Worm (Caenorhabditis elegans) whole organism, mixed stage, embryonic: Measurements from ENCODE around the gene natc-2.
A peak's percentile ranks its signal among the peaks of the same experiment; 100 is the strongest.

Experiments
- M03D4.4 ChIP-seq: sonication (generic microtip); optimal IDR thresholded peaks from 2 replicates; lab custom pipeline; 2017; ENCODE audit warnings: mild to moderate bottlenecking, missing genetic modification characterization, missing compliant biosample characterization
- bed-3 ChIP-seq: fragments of 200-800 bp; sonication (Bioruptor generic); optimal IDR thresholded peaks from 3 replicates; lab custom pipeline; 2018; ENCODE audit warnings: mild to moderate bottlenecking, missing genetic modification characterization, moderate library complexity, missing compliant biosample characterization
- blmp-1 ChIP-seq: fragments of 150-350 bp; optimal IDR thresholded peaks from 2 replicates; lab custom pipeline; 2014; ENCODE audit warnings: missing biosample characterization, missing genetic modification characterization
- ceh-39 ChIP-seq: fragments of 150-350 bp; optimal IDR thresholded peaks from 2 replicates; lab custom pipeline; 2014; ENCODE audit warnings: missing biosample characterization, missing genetic modification characterization
- ceh-83 ChIP-seq: fragments of 200-800 bp; sonication (Bioruptor generic); optimal IDR thresholded peaks from 2 replicates; lab custom pipeline; 2018; ENCODE audit warnings: mild to moderate bottlenecking, missing genetic modification characterization, missing compliant biosample characterization
- ces-1 ChIP-seq: fragments of 150-350 bp; optimal IDR thresholded peaks from 2 replicates; lab custom pipeline; 2014; ENCODE audit warnings: missing biosample characterization, missing genetic modification reagents, missing genetic modification characterization
- cnd-1 ChIP-seq: fragments of 200-800 bp; sonication (Bioruptor generic); optimal IDR thresholded peaks from 2 replicates; lab custom pipeline; 2018; ENCODE audit warnings: mild to moderate bottlenecking, missing genetic modification characterization, missing compliant biosample characterization
- drap-1 ChIP-seq: fragments of 200-800 bp; sonication (Bioruptor generic); optimal IDR thresholded peaks from 3 replicates; lab custom pipeline; 2018; ENCODE audit warnings: mild to moderate bottlenecking, missing genetic modification characterization, missing compliant biosample characterization
- elt-1 ChIP-seq: sonication (generic microtip); optimal IDR thresholded peaks from 2 replicates; lab custom pipeline; 2017; ENCODE audit warnings: missing genetic modification characterization, mild to moderate bottlenecking, missing compliant biosample characterization, antibody characterized with exemption, moderate library complexity, borderline replicate concordance; ENCODE audit not compliant: insufficient read depth
- flh-1 ChIP-seq: fragments of 200-800 bp; sonication (Bioruptor generic); optimal IDR thresholded peaks from 2 replicates; lab custom pipeline; 2018; ENCODE audit warnings: mild to moderate bottlenecking, missing genetic modification characterization, moderate library complexity, missing compliant biosample characterization
- ham-2 ChIP-seq: fragments of 200-800 bp; sonication (Bioruptor generic); optimal IDR thresholded peaks from 2 replicates; lab custom pipeline; 2018; ENCODE audit warnings: mild to moderate bottlenecking, missing genetic modification characterization, missing compliant biosample characterization
- hlh-1 ChIP-seq: fragments of 150-350 bp; optimal IDR thresholded peaks from 2 replicates; lab custom pipeline; 2014; ENCODE audit warnings: missing biosample characterization, missing genetic modification reagents, missing genetic modification characterization
- lin-13 ChIP-seq: fragments of 150-350 bp; optimal IDR thresholded peaks from 2 replicates; lab custom pipeline; 2014; ENCODE audit warnings: missing biosample characterization, missing genetic modification characterization
- lin-32 ChIP-seq: fragments of 200-800 bp; sonication (Bioruptor generic); optimal IDR thresholded peaks from 2 replicates; lab custom pipeline; 2018; ENCODE audit warnings: mild to moderate bottlenecking, missing genetic modification characterization, missing compliant biosample characterization
- lsy-2 ChIP-seq: fragments of 150-350 bp; optimal IDR thresholded peaks from 2 replicates; lab custom pipeline; 2014; ENCODE audit warnings: missing biosample characterization, missing genetic modification characterization
- mab-5 ChIP-seq: fragments of 150-350 bp; optimal IDR thresholded peaks from 2 replicates; lab custom pipeline; 2014; ENCODE audit warnings: missing biosample characterization, missing genetic modification characterization
- mep-1 ChIP-seq: fragments of 150-350 bp; optimal IDR thresholded peaks from 2 replicates; lab custom pipeline; 2017; ENCODE audit warnings: missing biosample characterization, missing genetic modification reagents, missing genetic modification characterization, inconsistent platforms
- mls-2 ChIP-seq: sonication (generic microtip); optimal IDR thresholded peaks from 2 replicates; lab custom pipeline; 2016; ENCODE audit warnings: mild to moderate bottlenecking, missing genetic modification characterization, moderate library complexity, missing compliant biosample characterization
- nhr-12 ChIP-seq: fragments of 150-350 bp; optimal IDR thresholded peaks from 2 replicates; lab custom pipeline; 2014; ENCODE audit warnings: missing biosample characterization, missing genetic modification characterization
- nhr-237 ChIP-seq: fragments of 150-350 bp; optimal IDR thresholded peaks from 2 replicates; lab custom pipeline; 2014; ENCODE audit warnings: missing biosample characterization, missing genetic modification characterization
- nhr-76 ChIP-seq: sonication (generic microtip); optimal IDR thresholded peaks from 2 replicates; lab custom pipeline; 2017; ENCODE audit warnings: missing biosample characterization, missing genetic modification characterization
- sem-2 ChIP-seq: fragments of 200-800 bp; sonication (Bioruptor generic); optimal IDR thresholded peaks from 2 replicates; lab custom pipeline; 2018; ENCODE audit warnings: mild to moderate bottlenecking, missing genetic modification characterization, missing compliant biosample characterization
- snpc-4 ChIP-seq: fragments of 150-350 bp; optimal IDR thresholded peaks from 2 replicates; lab custom pipeline; 2014; ENCODE audit warnings: missing biosample characterization, missing genetic modification characterization
- sptf-1 ChIP-seq: sonication (generic microtip); optimal IDR thresholded peaks from 2 replicates; lab custom pipeline; 2017; ENCODE audit warnings: mild to moderate bottlenecking, missing genetic modification characterization, moderate library complexity, missing compliant biosample characterization
- unc-120 ChIP-seq: sonication (generic microtip); optimal IDR thresholded peaks from 2 replicates; lab custom pipeline; 2017; ENCODE audit warnings: missing genetic modification characterization, missing compliant biosample characterization; ENCODE audit not compliant: poor library complexity, severe bottlenecking
- unc-39 ChIP-seq: fragments of 150-350 bp; optimal IDR thresholded peaks from 2 replicates; lab custom pipeline; 2014; ENCODE audit warnings: missing biosample characterization, missing genetic modification characterization
- unc-62 ChIP-seq: fragments of 150-350 bp; optimal IDR thresholded peaks from 2 replicates; lab custom pipeline; 2014; ENCODE audit warnings: missing biosample characterization, missing genetic modification reagents, missing genetic modification characterization
- zip-8 ChIP-seq: fragments of 150-350 bp; optimal IDR thresholded peaks from 2 replicates; lab custom pipeline; 2014; ENCODE audit warnings: missing biosample characterization, missing genetic modification characterization
- ztf-11 ChIP-seq: fragments of 150-350 bp; optimal IDR thresholded peaks from 2 replicates; lab custom pipeline; 2014; ENCODE audit warnings: missing biosample characterization, missing genetic modification characterization

The natc-2 gene

DNA sequence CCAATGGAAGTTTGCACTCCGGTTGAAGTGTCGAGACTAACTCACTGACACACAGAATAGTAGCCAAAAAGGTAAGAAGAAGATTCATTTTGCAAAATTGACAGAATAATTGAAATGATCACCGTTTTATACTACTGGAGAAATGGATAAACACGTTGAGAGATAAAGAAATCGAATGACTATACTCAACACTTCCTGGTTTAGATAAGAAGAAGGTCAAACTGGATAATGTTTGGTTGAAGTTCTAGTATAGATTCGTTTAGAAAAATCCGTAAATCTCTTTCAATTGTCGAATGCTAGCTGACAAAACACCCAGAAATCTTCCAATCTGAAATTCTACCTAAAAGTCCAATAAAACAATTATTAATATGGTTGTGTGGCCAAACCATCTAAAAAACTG is 13.4 kb downstream of the natc-2 start, which contains the start of gene Y49G5A.1:
TSS of gene Y49G5A.1 (minus strand) at position 101 of the 400 bp plus-strand sequence.
- no peak for TF ChIP-seq drap-1 (GFP tag; lab: Kevin White, UChicago)
- TF ChIP-seq mab-5 (tag; lab: Kevin White, UChicago) = no peak

DNA sequence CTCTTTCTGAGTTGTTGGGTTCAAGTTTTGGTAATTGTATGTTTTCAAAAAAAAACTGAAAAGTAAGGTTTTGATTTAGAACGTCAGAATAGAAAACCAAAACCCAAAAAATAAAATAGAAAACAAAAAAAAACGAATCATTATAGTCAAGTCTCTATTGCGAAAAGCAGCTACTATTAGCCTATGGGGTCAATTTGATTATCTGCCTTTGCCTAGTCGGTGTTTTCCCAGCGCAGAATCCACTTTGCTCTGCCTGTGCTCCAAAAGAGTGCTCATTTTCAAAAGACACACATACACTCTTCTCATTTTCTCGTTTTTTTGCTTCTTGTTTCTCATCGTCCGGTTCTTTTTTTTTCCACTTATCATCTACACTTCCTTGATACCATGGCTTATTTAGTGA is 14.8 kb downstream of the natc-2 start:
- TF ChIP-seq unc-120 (tag; lab: Kevin White, UChicago) (no peak), ces-1 (GFP tag; lab: Kevin White, UChicago) (peak; percentile 79)

DNA sequence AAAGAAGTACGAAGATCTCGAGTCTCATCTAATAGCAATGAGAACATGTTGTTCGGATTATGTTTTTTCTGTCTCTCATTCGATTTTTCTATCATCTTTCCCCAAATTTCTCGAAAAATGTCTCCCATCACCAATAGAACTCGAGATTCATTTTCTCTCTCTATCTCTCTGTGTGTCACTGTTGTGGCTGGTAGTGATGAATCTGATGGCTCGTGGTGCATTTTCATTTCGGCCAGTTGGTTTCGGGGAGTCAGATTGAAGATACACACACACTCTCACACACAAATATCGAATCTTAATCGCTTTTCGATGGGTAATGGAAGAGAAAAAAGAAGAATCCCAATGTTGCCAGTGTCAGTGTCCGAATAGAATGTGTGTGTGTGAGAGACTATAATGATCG is 22.1 kb downstream of the natc-2 start:
- TF ChIP-seq mep-1 (no peak), unc-120 (tag; lab: Kevin White, UChicago) (peak; percentile 61), M03D4.4 (tag; lab: Kevin White, UChicago) (no peak), mab-5 (tag; lab: Kevin White, UChicago) (no peak), hlh-1 (tag; lab: Kevin White, UChicago) (peak; percentile 84), elt-1 (tag; lab: Kevin White, UChicago) (no peak), unc-39 (tag; lab: Kevin White, UChicago) (no peak), ceh-83 (GFP tag; lab: Kevin White, UChicago) (no peak), ztf-11 (tag; lab: Kevin White, UChicago) (no peak), unc-62 (GFP tag; lab: Kevin White, UChicago) (peak; percentile 80), zip-8 (tag; lab: Kevin White, UChicago) (no peak), sptf-1 (tag; lab: Kevin White, UChicago) (no peak), lsy-2 (tag; lab: Kevin White, UChicago) (no peak), ham-2 (no peak), cnd-1 (tag; lab: Kevin White, UChicago) (no peak), nhr-76 (tag; lab: Kevin White, UChicago) (no peak)

DNA sequence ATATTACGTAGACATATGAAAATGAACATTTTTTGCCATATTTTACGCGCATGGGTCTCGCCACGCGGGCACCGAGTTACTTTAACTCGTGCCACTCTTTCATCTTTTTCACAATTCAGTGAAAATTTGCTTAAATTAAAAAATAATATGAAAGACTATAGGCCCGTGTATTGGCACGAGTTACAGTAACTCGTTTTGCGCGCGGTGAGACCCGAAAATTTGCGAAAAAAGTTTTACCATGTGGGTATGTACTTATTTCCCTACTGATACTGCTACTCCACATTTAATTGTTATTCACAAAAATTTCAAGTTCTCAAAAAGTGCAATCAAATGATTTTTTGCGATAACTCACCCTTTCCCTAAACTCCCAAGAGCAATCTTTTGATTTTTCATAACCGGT is 23.9 kb downstream of the natc-2 start:
- TF ChIP-seq elt-1 (tag; lab: Kevin White, UChicago) (no peak), blmp-1 (no peak), unc-120 (tag; lab: Kevin White, UChicago) (no peak), lin-13 (tag; lab: Kevin White, UChicago) (no peak), unc-62 (GFP tag; lab: Kevin White, UChicago) (no peak), mep-1 (no peak), mls-2 (tag; lab: Kevin White, UChicago) (no peak), M03D4.4 (tag; lab: Kevin White, UChicago) (no peak), nhr-12 (no peak), flh-1 (GFP tag; lab: Kevin White, UChicago) (no peak), bed-3 (GFP tag; lab: Kevin White, UChicago) (no peak), mab-5 (tag; lab: Kevin White, UChicago) (no peak), ztf-11 (tag; lab: Kevin White, UChicago) (no peak), nhr-76 (tag; lab: Kevin White, UChicago) (no peak), nhr-237 (tag; lab: Kevin White, UChicago) (no peak), drap-1 (GFP tag; lab: Kevin White, UChicago) (no peak), unc-39 (tag; lab: Kevin White, UChicago) (no peak)

DNA sequence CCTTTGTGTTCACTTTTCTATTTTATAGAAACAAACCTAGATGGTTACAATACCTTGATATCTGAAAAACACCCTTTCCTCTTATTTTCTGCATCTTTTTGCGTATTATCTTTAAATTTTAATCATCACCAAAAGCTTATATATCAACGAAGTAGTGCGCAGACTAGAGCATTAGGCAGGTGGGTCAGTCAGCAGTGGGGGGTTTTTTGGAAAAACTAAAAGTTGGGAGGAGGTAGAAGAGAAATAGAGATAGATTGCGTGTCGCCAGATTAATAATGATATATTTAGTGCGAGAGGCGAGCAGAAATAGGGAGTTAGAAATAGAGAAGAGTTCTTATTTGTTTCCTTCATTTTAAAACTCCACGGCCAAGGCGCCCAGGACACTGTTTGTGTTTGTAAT is 27.4 kb downstream of the natc-2 start:
- TF ChIP-seq ces-1 (GFP tag; lab: Kevin White, UChicago) (no peak), snpc-4 (tag; lab: Kevin White, UChicago) (no peak), drap-1 (GFP tag; lab: Kevin White, UChicago) (no peak), mab-5 (tag; lab: Kevin White, UChicago) (no peak), sem-2 (GFP tag; lab: Kevin White, UChicago) (no peak), mep-1 (no peak), lin-13 (tag; lab: Kevin White, UChicago) (no peak), ztf-11 (tag; lab: Kevin White, UChicago) (no peak), lin-32 (no peak), mls-2 (tag; lab: Kevin White, UChicago) (no peak), ham-2 (no peak), ceh-39 (no peak), ceh-83 (GFP tag; lab: Kevin White, UChicago) (no peak), cnd-1 (tag; lab: Kevin White, UChicago) (no peak), sptf-1 (tag; lab: Kevin White, UChicago) (no peak), zip-8 (tag; lab: Kevin White, UChicago) (no peak)
